Fruit fly (Drosophila melanogaster) whole organism, embryonic: ENCODE measurements around the gene Gr63a.
A peak's percentile ranks its signal among the peaks of the same experiment; 100 is the strongest.

ENCODE experiments used
- Atf-2 ChIP-seq: fragments of 200-800 bp; sonication (Bioruptor generic); optimal IDR thresholded peaks from 2 replicates; lab custom pipeline; 2016; ENCODE audit warnings: missing biosample characterization, missing genetic modification characterization
- Atf3 ChIP-seq: fragments of 200-800 bp; sonication (Bioruptor generic); optimal IDR thresholded peaks from 3 replicates; lab custom pipeline; 2016; ENCODE audit warnings: missing biosample characterization, missing genetic modification characterization
- Awh ChIP-seq: fragments of 200-800 bp; sonication (Bioruptor generic); IDR thresholded peaks from 2 replicates; pipeline ENCODE4, ENCODE4 v1.3.6; 2022; ENCODE audit warnings: missing biosample characterization, missing genetic modification characterization
- CG10209 ChIP-seq: fragments of 200-800 bp; sonication (Bioruptor generic); optimal IDR thresholded peaks from 3 replicates; lab custom pipeline; 2017; ENCODE audit warnings: missing biosample characterization, mild to moderate bottlenecking, missing genetic modification characterization, missing genetic modification reagents
- CG10462 ChIP-seq: fragments of 200-800 bp; sonication (Bioruptor generic); optimal IDR thresholded peaks from 2 replicates; lab custom pipeline; 2016; ENCODE audit warnings: missing biosample characterization, missing genetic modification characterization
- CG11093 ChIP-seq: fragments of 200-800 bp; sonication (Bioruptor generic); IDR thresholded peaks from 3 replicates; pipeline ENCODE4 v1.3.6; 2022; ENCODE audit warnings: missing biosample characterization, missing genetic modification characterization
- CG12236 ChIP-seq: fragments of 200-800 bp; sonication (Bioruptor generic); optimal IDR thresholded peaks from 2 replicates; lab custom pipeline; 2016; ENCODE audit warnings: missing biosample characterization, missing genetic modification characterization
- CG12942 ChIP-seq: fragments of 200-800 bp; sonication (Bioruptor generic); optimal IDR thresholded peaks from 3 replicates; lab custom pipeline; 2016; ENCODE audit warnings: missing biosample characterization, missing genetic modification characterization
- CG13287 ChIP-seq: fragments of 200-800 bp; sonication (Bioruptor generic); IDR thresholded peaks from 2 replicates; pipeline ENCODE4 v1.3.6; 2022; ENCODE audit warnings: missing biosample characterization, missing genetic modification characterization; ENCODE audit not compliant: partially characterized antibody
- CG15601 ChIP-seq: fragments of 200-800 bp; sonication (Bioruptor generic); optimal IDR thresholded peaks from 3 replicates; lab custom pipeline; 2019; ENCODE audit warnings: missing biosample characterization, mild to moderate bottlenecking, missing genetic modification characterization, moderate library complexity
- CG16863 ChIP-seq: fragments of 200-800 bp; sonication (Bioruptor generic); optimal IDR thresholded peaks from 3 replicates; lab custom pipeline; 2016; ENCODE audit warnings: missing biosample characterization, missing genetic modification characterization
- CG17328 ChIP-seq: fragments of 200-800 bp; sonication (Bioruptor generic); IDR thresholded peaks from 2 replicates; pipeline ENCODE4 v1.3.6; 2022; ENCODE audit warnings: missing biosample characterization, missing genetic modification characterization
- CG17612 ChIP-seq: fragments of 200-800 bp; sonication (Bioruptor generic); IDR thresholded peaks from 2 replicates; pipeline ENCODE4 v1.3.6; 2022; ENCODE audit warnings: missing biosample characterization, missing genetic modification characterization
- CG18599 ChIP-seq: fragments of 200-800 bp; sonication (Bioruptor generic); optimal IDR thresholded peaks from 3 replicates; lab custom pipeline; 2017; ENCODE audit warnings: missing biosample characterization, missing genetic modification characterization, mild to moderate bottlenecking, moderate library complexity, missing genetic modification reagents
- CG2712 ChIP-seq: fragments of 200-800 bp; optimal IDR thresholded peaks from 3 replicates; lab custom pipeline; 2019; ENCODE audit warnings: missing biosample characterization, mild to moderate bottlenecking, missing genetic modification characterization, moderate library complexity
- CG30020 ChIP-seq: fragments of 200-800 bp; optimal IDR thresholded peaks from 2 replicates; lab custom pipeline; 2019; ENCODE audit warnings: missing biosample characterization, mild to moderate bottlenecking, missing genetic modification characterization, moderate library complexity
- CG31224 ChIP-seq: fragments of 200-800 bp; sonication (Bioruptor generic); IDR thresholded peaks from 2 replicates; pipeline ENCODE4 v1.3.6; 2022; ENCODE audit warnings: missing biosample characterization, missing genetic modification characterization
- CG34422 ChIP-seq: fragments of 200-800 bp; sonication (Bioruptor generic); IDR thresholded peaks from 3 replicates; pipeline ENCODE4 v1.3.6; 2022; ENCODE audit warnings: missing biosample characterization, missing genetic modification characterization
- CG8944 ChIP-seq: fragments of 200-800 bp; sonication (Bioruptor generic); optimal IDR thresholded peaks from 3 replicates; lab custom pipeline; 2016; ENCODE audit warnings: missing biosample characterization, missing genetic modification characterization
- D ChIP-seq, 2 experiments: fragments of 200-800 bp in 1 of 2; fragments of >200 bp in 1 of 2; sonication (Bioruptor generic) in 1 of 2; optimal IDR thresholded peaks; 2 replicates in 1 of 2; 3 replicates in 1 of 2; lab custom pipeline; 2017; ENCODE audit warnings: mild to moderate bottlenecking in 1 of 2, missing biosample characterization in 1 of 2, missing genetic modification characterization in 1 of 2, missing genetic modification reagents in 1 of 2
- Drgx ChIP-seq: fragments of 200-800 bp; sonication (Bioruptor generic); IDR thresholded peaks from 2 replicates; pipeline ENCODE4 v1.3.6; 2022; ENCODE audit warnings: missing biosample characterization, missing genetic modification characterization
- ERR ChIP-seq: fragments of 200-800 bp; sonication (Bioruptor generic); optimal IDR thresholded peaks from 2 replicates; lab custom pipeline; 2016; ENCODE audit warnings: missing biosample characterization, missing genetic modification characterization
- HLH3B ChIP-seq: fragments of 200-800 bp; sonication (Bioruptor generic); IDR thresholded peaks from 2 replicates; pipeline ENCODE4 v1.3.6; 2022; ENCODE audit warnings: missing biosample characterization, missing genetic modification characterization
- Hey ChIP-seq: fragments of 200-800 bp; sonication (Bioruptor generic); optimal IDR thresholded peaks from 3 replicates; lab custom pipeline; 2018; ENCODE audit warnings: missing biosample characterization, mild to moderate bottlenecking, missing genetic modification characterization
- Hr39 ChIP-seq: fragments of >200 bp; optimal IDR thresholded peaks from 2 replicates; lab custom pipeline; 2017
- Hr78 ChIP-seq, 2 experiments: fragments of 200-800 bp in 1 of 2; fragments of >200 bp in 1 of 2; sonication (Bioruptor generic) in 1 of 2; optimal IDR thresholded peaks; 2 replicates each; lab custom pipeline; 2017 to 2019; ENCODE audit warnings: missing biosample characterization in 2 of 2, missing genetic modification characterization in 2 of 2, mild to moderate bottlenecking in 1 of 2, moderate library complexity in 1 of 2
- Max ChIP-seq: fragments of 200-800 bp; sonication (Bioruptor generic); optimal IDR thresholded peaks from 2 replicates; lab custom pipeline; 2016; ENCODE audit warnings: missing biosample characterization, mild to moderate bottlenecking, missing genetic modification characterization
- NC2α ChIP-seq: fragments of 200-800 bp; sonication (Bioruptor generic); optimal IDR thresholded peaks from 2 replicates; lab custom pipeline; 2016; ENCODE audit warnings: missing biosample characterization, missing genetic modification characterization
- Nf-YC ChIP-seq: fragments of 200-800 bp; optimal IDR thresholded peaks from 3 replicates; lab custom pipeline; 2019; ENCODE audit warnings: missing biosample characterization, mild to moderate bottlenecking, missing genetic modification characterization, moderate library complexity
- Opbp ChIP-seq: fragments of 200-800 bp; sonication (Bioruptor generic); IDR thresholded peaks from 3 replicates; pipeline ENCODE4 v1.3.6; 2022; ENCODE audit warnings: missing biosample characterization, missing genetic modification characterization; ENCODE audit not compliant: partially characterized antibody
- Sry-β ChIP-seq: fragments of 200-800 bp; sonication (Bioruptor generic); optimal IDR thresholded peaks from 2 replicates; lab custom pipeline; 2018; ENCODE audit warnings: missing biosample characterization, mild to moderate bottlenecking, missing genetic modification characterization, moderate library complexity
- abd-A ChIP-seq: fragments of 200-800 bp; sonication (Bioruptor generic); optimal IDR thresholded peaks from 3 replicates; lab custom pipeline; 2019; ENCODE audit warnings: missing biosample characterization, mild to moderate bottlenecking, missing genetic modification characterization, moderate library complexity
- bigmax ChIP-seq: fragments of 200-800 bp; sonication (Bioruptor generic); optimal IDR thresholded peaks from 2 replicates; lab custom pipeline; 2018; ENCODE audit warnings: missing biosample characterization, mild to moderate bottlenecking, missing genetic modification characterization
- btn ChIP-seq: fragments of 200-800 bp; sonication (Bioruptor generic); optimal IDR thresholded peaks from 2 replicates; lab custom pipeline; 2016; ENCODE audit warnings: missing biosample characterization, missing genetic modification characterization
- cad ChIP-seq: fragments of >200 bp; optimal IDR thresholded peaks from 2 replicates; lab custom pipeline; 2017; ENCODE audit warnings: missing biosample characterization, missing genetic modification characterization
- cato ChIP-seq: fragments of 200-800 bp; sonication (Bioruptor generic); optimal IDR thresholded peaks from 2 replicates; lab custom pipeline; 2016; ENCODE audit warnings: missing biosample characterization, missing genetic modification characterization, borderline replicate concordance
- croc ChIP-seq: fragments of 200-800 bp; sonication (Bioruptor generic); conservative IDR thresholded peaks from 3 replicates; pipeline ENCODE4 v1.3.6; 2022; ENCODE audit warnings: missing biosample characterization, missing genetic modification characterization
- ems ChIP-seq: fragments of 200-800 bp; sonication (Bioruptor generic); optimal IDR thresholded peaks from 3 replicates; lab custom pipeline; 2016; ENCODE audit warnings: missing biosample characterization, missing genetic modification characterization
- esg ChIP-seq: fragments of 200-800 bp; sonication (Bioruptor generic); conservative IDR thresholded peaks from 2 replicates; pipeline ENCODE4 v1.3.6; 2022; ENCODE audit warnings: missing biosample characterization, missing genetic modification characterization
- fu2 ChIP-seq: fragments of 200-800 bp; sonication (Bioruptor generic); optimal IDR thresholded peaks from 2 replicates; lab custom pipeline; 2016; ENCODE audit warnings: missing biosample characterization, missing genetic modification characterization
- jigr1 ChIP-seq: fragments of 200-800 bp; sonication (Bioruptor generic); IDR thresholded peaks from 3 replicates; pipeline ENCODE4 v1.3.6; 2022; ENCODE audit warnings: missing biosample characterization, missing genetic modification characterization
- jing ChIP-seq: fragments of 200-800 bp; sonication (Bioruptor generic); optimal IDR thresholded peaks from 2 replicates; lab custom pipeline; 2018; ENCODE audit warnings: missing biosample characterization, mild to moderate bottlenecking, missing genetic modification characterization
- kay ChIP-seq: fragments of 200-800 bp; sonication (Bioruptor generic); optimal IDR thresholded peaks from 2 replicates; lab custom pipeline; 2016; ENCODE audit warnings: missing biosample characterization, missing genetic modification characterization
- mirr ChIP-seq: fragments of 200-800 bp; sonication (Bioruptor generic); optimal IDR thresholded peaks from 3 replicates; lab custom pipeline; 2018; ENCODE audit warnings: missing biosample characterization, mild to moderate bottlenecking, missing genetic modification characterization
- mld ChIP-seq: fragments of 200-800 bp; sonication (Bioruptor generic); IDR thresholded peaks from 3 replicates; pipeline ENCODE4 v1.3.6; 2022; ENCODE audit warnings: missing biosample characterization, missing genetic modification characterization; ENCODE audit not compliant: partially characterized antibody
- phol ChIP-seq: fragments of 200-800 bp; sonication (Bioruptor generic); optimal IDR thresholded peaks from 3 replicates; lab custom pipeline; 2018; ENCODE audit warnings: missing biosample characterization, mild to moderate bottlenecking, missing genetic modification characterization, moderate library complexity
- pnt ChIP-seq: fragments of 200-800 bp; sonication (Bioruptor generic); optimal IDR thresholded peaks from 3 replicates; lab custom pipeline; 2016; ENCODE audit warnings: missing biosample characterization, missing genetic modification characterization
- slbo ChIP-seq: fragments of 200-800 bp; sonication (Bioruptor generic); IDR thresholded peaks from 2 replicates; pipeline ENCODE4 v1.3.6; 2022; ENCODE audit warnings: missing biosample characterization, missing genetic modification characterization
- slp2 ChIP-seq: fragments of 200-800 bp; sonication (Bioruptor generic); optimal IDR thresholded peaks from 2 replicates; lab custom pipeline; 2016; ENCODE audit warnings: missing biosample characterization, missing genetic modification characterization
- sr ChIP-seq: fragments of 200-800 bp; sonication (Bioruptor generic); IDR thresholded peaks from 3 replicates; pipeline ENCODE4 v1.3.6; 2022; ENCODE audit warnings: missing biosample characterization, missing genetic modification characterization
- stwl ChIP-seq: fragments of 200-800 bp; sonication (Bioruptor generic); optimal IDR thresholded peaks from 3 replicates; lab custom pipeline; 2018; ENCODE audit warnings: missing biosample characterization, mild to moderate bottlenecking, missing genetic modification characterization, moderate library complexity
- tgo ChIP-seq: fragments of 200-800 bp; sonication (Bioruptor generic); IDR thresholded peaks from 3 replicates; pipeline ENCODE4 v1.3.6; 2022; ENCODE audit warnings: missing biosample characterization, missing genetic modification characterization
- usp ChIP-seq: fragments of >200 bp; optimal IDR thresholded peaks from 2 replicates; lab custom pipeline; 2017; ENCODE audit warnings: missing biosample characterization, missing genetic modification characterization
- vvl ChIP-seq: fragments of 200-800 bp; sonication (Bioruptor generic); IDR thresholded peaks from 2 replicates; pipeline ENCODE4 v1.3.6; 2022; ENCODE audit warnings: missing biosample characterization, missing genetic modification characterization
- wor ChIP-seq: fragments of 200-800 bp; sonication (Bioruptor generic); IDR thresholded peaks from 2 replicates; pipeline ENCODE4 v1.3.6; 2022; ENCODE audit warnings: missing biosample characterization, missing genetic modification characterization

Gene Gr63a

dm6 chr3L:3873094-3873493 lies 23.3 kb downstream of the Gr63a start (continued):
- TF ChIP-seq jing (no peak), jigr1 (GFP tag; lab: Robert Waterston, UW) (no peak), Hr39 (lab: Kevin White, UChicago) (no peak), CG12942 (GFP tag; lab: Kevin White, UChicago) (no peak), wor (no peak), kay (no peak), phol (tag; lab: Kevin White, UChicago) (peak; percentile 57), slp2 (GFP tag; lab: Kevin White, UChicago) (no peak), btn (no peak), HLH3B (GFP tag; lab: Robert Waterston, UW) (no peak), CG10209 (GFP tag; lab: Kevin White, UChicago) (no peak), cato (no peak), Hr78 (GFP tag; optimal IDR thresholded peaks at IDR 0.05; lab: Kevin White, UChicago) (peak in 1 of 2 experiments; percentile 16), CG15601 (tag; lab: Kevin White, UChicago) (peak; percentile 79), cad (GFP tag; lab: Kevin White, UChicago) (no peak), fu2 (GFP tag; lab: Kevin White, UChicago) (no peak), CG10462 (GFP tag; lab: Kevin White, UChicago) (no peak), CG17328 (no peak), Drgx (GFP tag; lab: Robert Waterston, UW) (no peak), CG17612 (no peak), pnt (GFP tag; lab: Kevin White, UChicago) (no peak), ERR (GFP tag; lab: Kevin White, UChicago) (no peak), slbo (GFP tag; lab: Robert Waterston, UW) (no peak), CG30020 (tag; lab: Kevin White, UChicago) (peak; percentile 22), stwl (no peak), CG12236 (GFP tag; lab: Kevin White, UChicago) (no peak), CG31224 (no peak), mirr (GFP tag; lab: Kevin White, UChicago) (no peak), esg (no peak), CG8944 (no peak), CG11093 (GFP tag; lab: Robert Waterston, UW) (no peak), usp (GFP tag; lab: Kevin White, UChicago) (no peak), bigmax (no peak), CG16863 (GFP tag; lab: Kevin White, UChicago) (no peak), Atf3 (GFP tag; lab: Kevin White, UChicago) (no peak), croc (GFP tag; lab: Robert Waterston, UW) (peak; percentile 50; the same call in 2 of the 3 replicates), vvl (GFP tag; lab: Robert Waterston, UW) (0 out of 2 replicates have a peak, but pooled peaks have one; percentile 20), D (optimal IDR thresholded peaks at IDR 0.05; lab: Kevin White, UChicago) (no peak), D (GFP tag; optimal IDR thresholded peaks at IDR 0.05; lab: Kevin White, UChicago) (peak; percentile 29), Sry-β (GFP tag; lab: Kevin White, UChicago) (no peak), Atf-2 (GFP tag; lab: Kevin White, UChicago) (no peak), CG2712 (peak; percentile 79), CG34422 (no peak; the same call in 2 of the 3 replicates)

dm6 chr3L:3871284-3871683 lies 25.1 kb downstream of the Gr63a start:
- TF ChIP-seq abd-A (tag; lab: Kevin White, UChicago) = peak; percentile 90
- no peak for TF ChIP-seq mld (GFP tag; lab: Robert Waterston, UW)
- no peak for TF ChIP-seq CG18599
- no peak for TF ChIP-seq CG13287 (GFP tag; lab: Robert Waterston, UW)
- no peak for TF ChIP-seq tgo (GFP tag; lab: Robert Waterston, UW)
- TF ChIP-seq Nf-YC = no peak
- no peak for TF ChIP-seq Opbp
- no peak for TF ChIP-seq Hey
- TF ChIP-seq sr (GFP tag; lab: Robert Waterston, UW) = no peak
- TF ChIP-seq ems (GFP tag; lab: Kevin White, UChicago) = no peak
- no peak for TF ChIP-seq NC2α (GFP tag; lab: Kevin White, UChicago)
- TF ChIP-seq Awh (GFP tag; lab: Robert Waterston, UW) = peak; percentile 29; the same call in 1 of the 2 replicates
- TF ChIP-seq Max = no peak
